Worm (Caenorhabditis elegans): ENCODE measurements around the gene nhr-96.

DNA sequence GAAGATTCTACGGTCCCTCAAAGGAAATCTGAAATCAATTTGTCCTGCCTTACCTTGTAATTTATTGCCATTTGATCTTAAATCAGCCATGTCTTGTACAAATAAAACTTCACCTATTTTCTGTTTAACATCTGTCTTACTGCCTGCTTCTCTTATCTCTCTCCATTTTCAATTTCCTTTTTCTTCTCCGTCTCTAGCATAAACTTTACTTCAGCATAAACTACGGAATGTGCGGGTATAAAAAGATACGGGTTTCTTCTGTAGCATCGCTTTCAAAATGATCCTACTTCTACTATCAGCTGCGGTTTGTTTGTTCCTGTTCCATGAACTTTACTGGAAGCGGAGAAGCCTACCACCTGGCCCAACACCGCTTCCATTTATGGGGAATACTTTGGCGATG lies 11.5 kb downstream of the nhr-96 start, which contains the start of gene cyp-33C5:
- TF ChIP-seq dao-5 (tag; optimal IDR thresholded peaks at IDR 0.05), result no peak
- no peak for TF ChIP-seq him-1 (tag; optimal IDR thresholded peaks at IDR 0.05)
